Worm (Caenorhabditis elegans): ENCODE measurements around the gene F22B3.8.

The F22B3.8 gene

ce11 chrIV:11465125-11465524, 40.4 kb upstream of the F22B3.8 start, which contains the start of gene C10C6.3:
TSS of gene C10C6.3 (minus strand) at chrIV:11465225.
- TF ChIP-seq him-1 (tag; optimal IDR thresholded peaks at IDR 0.05) (no peak), F57A8.1 (GFP tag; optimal IDR thresholded peaks at IDR 0.05) (no peak), tbp1 (GFP tag; optimal IDR thresholded peaks at IDR 0.05) (no peak), C17E4.6 (GFP tag; IDR thresholded peaks at IDR 0.05) (no peak)

ce11 chrIV:11461335-11461734, 36.6 kb upstream of the F22B3.8 start:
- no peak for TF ChIP-seq madf-8 (GFP tag; conservative IDR thresholded peaks at IDR 0.05)
- no peak for TF ChIP-seq F10E7.11 (tag; optimal IDR thresholded peaks at IDR 0.05)
- no peak for TF ChIP-seq hmg-20 (GFP tag; IDR thresholded peaks at IDR 0.05)
- TF ChIP-seq efl-1 (GFP tag; optimal IDR thresholded peaks at IDR 0.05), result no peak
- no peak for TF ChIP-seq gei-17 (GFP tag; optimal IDR thresholded peaks at IDR 0.05)
- no peak for TF ChIP-seq F57C9.4 (tag; optimal IDR thresholded peaks at IDR 0.05)
- TF ChIP-seq snpc-1.3 (tag; optimal IDR thresholded peaks at IDR 0.05; ENCODE audit: insufficient read depth), result no peak
- TF ChIP-seq nhr-27 (tag; optimal IDR thresholded peaks at IDR 0.05), result no peak
- no peak for TF ChIP-seq T26A5.8 (tag; optimal IDR thresholded peaks at IDR 0.05)
- no peak for TF ChIP-seq lin-26 (GFP tag; IDR thresholded peaks at IDR 0.05)
- TF ChIP-seq rcor-1 (GFP tag; IDR thresholded peaks at IDR 0.05), result no peak
- TF ChIP-seq ztf-25 (GFP tag; IDR thresholded peaks at IDR 0.05), result no peak
- no peak for TF ChIP-seq hlh-12 (tag; optimal IDR thresholded peaks at IDR 0.05)
- no peak for TF ChIP-seq repo-1 (tag; optimal IDR thresholded peaks at IDR 0.05)
- no peak for TF ChIP-seq F37B4.10 (GFP tag; IDR thresholded peaks at IDR 0.05)

DNA sequence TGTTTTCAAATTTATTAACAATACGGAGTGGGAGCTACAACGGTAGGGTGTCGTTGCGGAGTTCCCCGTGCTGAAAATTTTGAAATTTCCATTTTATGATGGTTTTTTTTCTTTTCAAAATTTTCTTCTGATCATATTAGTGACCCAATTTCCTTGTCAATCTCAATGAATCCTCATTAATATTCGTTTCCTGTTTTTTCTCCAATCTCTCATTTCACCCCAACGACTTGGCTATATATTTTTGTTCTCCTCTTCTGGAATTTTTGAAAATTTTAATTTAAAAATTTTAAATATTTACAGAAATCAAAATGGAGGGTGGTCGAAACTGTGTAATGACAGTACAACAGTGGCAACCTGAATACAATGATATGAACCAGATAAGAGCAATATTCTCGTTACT, 35.0 kb upstream of the F22B3.8 start, which contains the start of gene npr-3:
TSS of gene npr-3 (plus strand) at position 301 of the 400 bp plus-strand sequence.
- TF ChIP-seq ekl-4 (GFP tag; IDR thresholded peaks at IDR 0.05), result no peak

DNA sequence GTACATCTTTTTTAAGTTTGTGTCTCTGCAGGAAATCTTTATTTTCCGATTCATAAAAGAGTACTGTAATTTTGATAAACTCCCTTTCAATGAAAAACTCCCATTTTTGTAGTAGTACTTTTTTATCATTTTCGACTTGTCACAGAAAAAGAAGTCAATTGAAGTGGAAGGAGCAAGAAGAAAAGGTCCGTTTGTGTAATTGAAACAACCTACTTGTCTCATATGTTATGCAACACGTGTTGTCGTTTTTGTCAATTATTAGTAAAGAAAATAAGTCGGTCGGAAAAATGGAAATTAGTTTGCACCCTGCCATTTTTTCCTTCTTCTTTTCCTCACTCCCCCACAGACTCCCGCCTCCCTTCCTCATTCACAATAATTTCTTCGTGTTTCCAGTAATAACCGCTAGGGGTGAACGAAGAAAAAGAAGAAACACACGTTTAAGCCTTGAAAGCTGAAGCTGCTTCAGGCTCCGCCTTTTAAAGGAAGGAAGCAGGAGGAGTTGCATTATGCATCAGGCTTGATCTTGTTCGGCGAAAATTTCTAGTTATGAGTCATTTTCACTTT, 34.1 kb upstream of the F22B3.8 start:
- TF ChIP-seq ztf-3 (GFP tag; optimal IDR thresholded peaks at IDR 0.05) (no peak), tbx-9 (tag; optimal IDR thresholded peaks at IDR 0.05; ENCODE audit: borderline replicate concordance) (no peak), lin-35 (GFP tag; optimal IDR thresholded peaks at IDR 0.05) (no peak), rec-8 (tag; optimal IDR thresholded peaks at IDR 0.05) (no peak), madf-3 (GFP tag; IDR thresholded peaks at IDR 0.05) (no peak), Y53F4B.3 (GFP tag; IDR thresholded peaks at IDR 0.05) (no peak), mel-28 (tag; optimal IDR thresholded peaks at IDR 0.05; ENCODE audit: borderline replicate concordance) (no peak), sea-2 (GFP tag; IDR thresholded peaks at IDR 0.05) (no peak), egl-18 (GFP tag; IDR thresholded peaks at IDR 0.05) (no peak), F57C9.4 (tag; optimal IDR thresholded peaks at IDR 0.05) (no peak), ztf-6 (GFP tag; IDR thresholded peaks at IDR 0.05) (no peak), hlh-26 (GFP tag; conservative IDR thresholded peaks at IDR 0.05) (no peak), F49E8.2 (tag; optimal IDR thresholded peaks at IDR 0.05; ENCODE audit: insufficient read depth) (no peak), nfya-1 (tag; optimal IDR thresholded peaks at IDR 0.05; ENCODE audit: borderline replicate concordance, insufficient read depth) (no peak), ztf-28 (GFP tag; IDR thresholded peaks at IDR 0.05) (no peak), bed-2 (GFP tag; IDR thresholded peaks at IDR 0.05) (no peak), attf-6 (GFP tag; IDR thresholded peaks at IDR 0.05) (no peak)
